Worm (Caenorhabditis elegans) whole organism, mixed stage, embryonic: Measurements from ENCODE around the gene T09F3.2.

ENCODE experiments used
- M03D4.4 ChIP-seq: sonication (generic microtip); optimal IDR thresholded peaks from 2 replicates; lab custom pipeline; 2017; ENCODE audit warnings: mild to moderate bottlenecking, missing genetic modification characterization, missing compliant biosample characterization
- bed-3 ChIP-seq: fragments of 200-800 bp; sonication (Bioruptor generic); optimal IDR thresholded peaks from 3 replicates; lab custom pipeline; 2018; ENCODE audit warnings: mild to moderate bottlenecking, missing genetic modification characterization, moderate library complexity, missing compliant biosample characterization
- blmp-1 ChIP-seq: fragments of 150-350 bp; optimal IDR thresholded peaks from 2 replicates; lab custom pipeline; 2014; ENCODE audit warnings: missing biosample characterization, missing genetic modification characterization
- ceh-39 ChIP-seq: fragments of 150-350 bp; optimal IDR thresholded peaks from 2 replicates; lab custom pipeline; 2014; ENCODE audit warnings: missing biosample characterization, missing genetic modification characterization
- ceh-43 ChIP-seq: fragments of 200-800 bp; sonication (Bioruptor generic); optimal IDR thresholded peaks from 2 replicates; lab custom pipeline; 2018; ENCODE audit warnings: mild to moderate bottlenecking, missing genetic modification characterization, moderate library complexity, missing compliant biosample characterization
- ceh-83 ChIP-seq: fragments of 200-800 bp; sonication (Bioruptor generic); optimal IDR thresholded peaks from 2 replicates; lab custom pipeline; 2018; ENCODE audit warnings: mild to moderate bottlenecking, missing genetic modification characterization, missing compliant biosample characterization
- ces-1 ChIP-seq: fragments of 150-350 bp; optimal IDR thresholded peaks from 2 replicates; lab custom pipeline; 2014; ENCODE audit warnings: missing biosample characterization, missing genetic modification reagents, missing genetic modification characterization
- cnd-1 ChIP-seq: fragments of 200-800 bp; sonication (Bioruptor generic); optimal IDR thresholded peaks from 2 replicates; lab custom pipeline; 2018; ENCODE audit warnings: mild to moderate bottlenecking, missing genetic modification characterization, missing compliant biosample characterization
- drap-1 ChIP-seq: fragments of 200-800 bp; sonication (Bioruptor generic); optimal IDR thresholded peaks from 3 replicates; lab custom pipeline; 2018; ENCODE audit warnings: mild to moderate bottlenecking, missing genetic modification characterization, missing compliant biosample characterization
- elt-1 ChIP-seq: sonication (generic microtip); optimal IDR thresholded peaks from 2 replicates; lab custom pipeline; 2017; ENCODE audit warnings: missing genetic modification characterization, mild to moderate bottlenecking, missing compliant biosample characterization, antibody characterized with exemption, moderate library complexity, borderline replicate concordance; ENCODE audit not compliant: insufficient read depth
- flh-1 ChIP-seq: fragments of 200-800 bp; sonication (Bioruptor generic); optimal IDR thresholded peaks from 2 replicates; lab custom pipeline; 2018; ENCODE audit warnings: mild to moderate bottlenecking, missing genetic modification characterization, moderate library complexity, missing compliant biosample characterization
- ham-2 ChIP-seq: fragments of 200-800 bp; sonication (Bioruptor generic); optimal IDR thresholded peaks from 2 replicates; lab custom pipeline; 2018; ENCODE audit warnings: mild to moderate bottlenecking, missing genetic modification characterization, missing compliant biosample characterization
- hlh-1 ChIP-seq: fragments of 150-350 bp; optimal IDR thresholded peaks from 2 replicates; lab custom pipeline; 2014; ENCODE audit warnings: missing biosample characterization, missing genetic modification reagents, missing genetic modification characterization
- lin-13 ChIP-seq: fragments of 150-350 bp; optimal IDR thresholded peaks from 2 replicates; lab custom pipeline; 2014; ENCODE audit warnings: missing biosample characterization, missing genetic modification characterization
- lin-32 ChIP-seq: fragments of 200-800 bp; sonication (Bioruptor generic); optimal IDR thresholded peaks from 2 replicates; lab custom pipeline; 2018; ENCODE audit warnings: mild to moderate bottlenecking, missing genetic modification characterization, missing compliant biosample characterization
- lsy-2 ChIP-seq: fragments of 150-350 bp; optimal IDR thresholded peaks from 2 replicates; lab custom pipeline; 2014; ENCODE audit warnings: missing biosample characterization, missing genetic modification characterization
- mab-5 ChIP-seq: fragments of 150-350 bp; optimal IDR thresholded peaks from 2 replicates; lab custom pipeline; 2014; ENCODE audit warnings: missing biosample characterization, missing genetic modification characterization
- mls-2 ChIP-seq: sonication (generic microtip); optimal IDR thresholded peaks from 2 replicates; lab custom pipeline; 2016; ENCODE audit warnings: mild to moderate bottlenecking, missing genetic modification characterization, moderate library complexity, missing compliant biosample characterization
- nhr-2 ChIP-seq: fragments of 150-350 bp; optimal IDR thresholded peaks from 2 replicates; lab custom pipeline; 2014; ENCODE audit warnings: missing biosample characterization, missing genetic modification characterization
- nhr-237 ChIP-seq: fragments of 150-350 bp; optimal IDR thresholded peaks from 2 replicates; lab custom pipeline; 2014; ENCODE audit warnings: missing biosample characterization, missing genetic modification characterization
- nhr-28 ChIP-seq: fragments of 150-350 bp; optimal IDR thresholded peaks from 2 replicates; lab custom pipeline; 2014; ENCODE audit warnings: missing biosample characterization, missing genetic modification characterization
- nhr-76 ChIP-seq: sonication (generic microtip); optimal IDR thresholded peaks from 2 replicates; lab custom pipeline; 2017; ENCODE audit warnings: missing biosample characterization, missing genetic modification characterization
- pha-4 ChIP-seq: fragments of 150-350 bp; optimal IDR thresholded peaks from 2 replicates; lab custom pipeline; 2018; ENCODE audit warnings: missing biosample characterization, missing genetic modification reagents, missing genetic modification characterization
- sem-2 ChIP-seq: fragments of 200-800 bp; sonication (Bioruptor generic); optimal IDR thresholded peaks from 2 replicates; lab custom pipeline; 2018; ENCODE audit warnings: mild to moderate bottlenecking, missing genetic modification characterization, missing compliant biosample characterization
- tbx-8 ChIP-seq: fragments of 200-800 bp; sonication (Bioruptor generic); optimal IDR thresholded peaks from 2 replicates; lab custom pipeline; 2018; ENCODE audit warnings: mild to moderate bottlenecking, missing genetic modification characterization, moderate library complexity, missing compliant biosample characterization
- unc-120 ChIP-seq: sonication (generic microtip); optimal IDR thresholded peaks from 2 replicates; lab custom pipeline; 2017; ENCODE audit warnings: missing genetic modification characterization, missing compliant biosample characterization; ENCODE audit not compliant: poor library complexity, severe bottlenecking
- unc-39 ChIP-seq: fragments of 150-350 bp; optimal IDR thresholded peaks from 2 replicates; lab custom pipeline; 2014; ENCODE audit warnings: missing biosample characterization, missing genetic modification characterization
- unc-62 ChIP-seq: fragments of 150-350 bp; optimal IDR thresholded peaks from 2 replicates; lab custom pipeline; 2014; ENCODE audit warnings: missing biosample characterization, missing genetic modification reagents, missing genetic modification characterization
- zip-8 ChIP-seq: fragments of 150-350 bp; optimal IDR thresholded peaks from 2 replicates; lab custom pipeline; 2014; ENCODE audit warnings: missing biosample characterization, missing genetic modification characterization
- ztf-11 ChIP-seq: fragments of 150-350 bp; optimal IDR thresholded peaks from 2 replicates; lab custom pipeline; 2014; ENCODE audit warnings: missing biosample characterization, missing genetic modification characterization

The T09F3.2 gene

ce11 chrII:10389038-10389437 is 1.9 kb upstream of the T09F3.2 start:
- no peak for TF ChIP-seq lin-13
- no peak for TF ChIP-seq nhr-76 (tag; lab: Kevin White, UChicago)
- TF ChIP-seq ceh-43, result no peak
- TF ChIP-seq ham-2 (GFP tag; lab: Kevin White, UChicago), result no peak
- no peak for TF ChIP-seq ces-1 (GFP tag; lab: Kevin White, UChicago)
- TF ChIP-seq cnd-1, result no peak
- no peak for TF ChIP-seq unc-39 (tag; lab: Kevin White, UChicago)
- no peak for TF ChIP-seq sem-2 (GFP tag; lab: Kevin White, UChicago)
- no peak for TF ChIP-seq mab-5 (tag; lab: Kevin White, UChicago)
- TF ChIP-seq blmp-1 (tag; lab: Kevin White, UChicago), result no peak

ce11 chrII:10389776-10390175 is 1.2 kb upstream of the T09F3.2 start:
- no peak for TF ChIP-seq bed-3 (GFP tag; lab: Kevin White, UChicago)

ce11 chrII:10390250-10390821 is 618 bp upstream of the T09F3.2 start:
- TF ChIP-seq nhr-28 (no peak), lin-32 (GFP tag; lab: Kevin White, UChicago) (no peak), unc-39 (tag; lab: Kevin White, UChicago) (no peak)

ce11 chrII:10393282-10394179 is 2.6 kb downstream of the T09F3.2 start, which contains the start of gene gpd-1:
gpd-1 (plus strand) TSS chrII:10394129.
- no peak for TF ChIP-seq pha-4
- no peak for TF ChIP-seq zip-8 (tag; lab: Kevin White, UChicago)
- TF ChIP-seq, all 35 proteins: peak for 0

ce11 chrII:10395303-10395757 is 4.4 kb downstream of the T09F3.2 start, which contains the start of gene T09F3.4:
T09F3.4 (plus strand) TSS chrII:10395707.
- TF ChIP-seq ztf-11 (tag; lab: Kevin White, UChicago), result no peak
- peak; percentile 45 for TF ChIP-seq unc-120
- peak; percentile 11 for TF ChIP-seq lsy-2 (tag; lab: Kevin White, UChicago)
- no peak for TF ChIP-seq nhr-76 (tag; lab: Kevin White, UChicago)
- no peak for TF ChIP-seq nhr-237 (tag; lab: Kevin White, UChicago)
- TF ChIP-seq nhr-28, result peak; percentile 7

- TF ChIP-seq lin-32 (GFP tag; lab: Kevin White, UChicago), result no peak
- no peak for TF ChIP-seq M03D4.4
- TF ChIP-seq unc-62, result no peak
- no peak for TF ChIP-seq nhr-2 (tag; lab: Kevin White, UChicago)
- no peak for TF ChIP-seq mls-2 (tag; lab: Kevin White, UChicago)
- no peak for TF ChIP-seq drap-1 (GFP tag; lab: Kevin White, UChicago)
- no peak for TF ChIP-seq flh-1
- TF ChIP-seq lsy-2 (tag; lab: Kevin White, UChicago), result no peak
- TF ChIP-seq elt-1 (tag; lab: Kevin White, UChicago), result no peak
- TF ChIP-seq pha-4, result no peak
- no peak for TF ChIP-seq nhr-76 (tag; lab: Kevin White, UChicago)
- no peak for TF ChIP-seq ceh-39 (tag; lab: Kevin White, UChicago)
- TF ChIP-seq unc-39 (tag; lab: Kevin White, UChicago), result no peak
- no peak for TF ChIP-seq bed-3 (GFP tag; lab: Kevin White, UChicago)
- no peak for TF ChIP-seq mab-5 (tag; lab: Kevin White, UChicago)
- TF ChIP-seq nhr-237 (tag; lab: Kevin White, UChicago), result no peak
- no peak for TF ChIP-seq hlh-1 (tag; lab: Kevin White, UChicago)
- no peak for TF ChIP-seq tbx-8 (GFP tag; lab: Kevin White, UChicago)
- no peak for TF ChIP-seq blmp-1 (tag; lab: Kevin White, UChicago)
- TF ChIP-seq ceh-83 (GFP tag; lab: Kevin White, UChicago), result no peak
These were observed 5.6 kb downstream of the T09F3.2 start, which contains the start of gene T09F3.5 for ce11 chrII:10396578-10396977. T09F3.5 (plus strand) TSS chrII:10396878.
